Worm (Caenorhabditis elegans) whole organism, mixed stage, embryonic: Measurements from ENCODE around the gene C16C8.22.

Experiments used
- blmp-1 ChIP-seq: fragments of 150-350 bp; optimal IDR thresholded peaks from 2 replicates; lab custom pipeline; 2014; ENCODE audit warnings: missing biosample characterization, missing genetic modification characterization
- ces-1 ChIP-seq: fragments of 150-350 bp; optimal IDR thresholded peaks from 2 replicates; lab custom pipeline; 2014; ENCODE audit warnings: missing biosample characterization, missing genetic modification reagents, missing genetic modification characterization
- elt-1 ChIP-seq: sonication (generic microtip); optimal IDR thresholded peaks from 2 replicates; lab custom pipeline; 2017; ENCODE audit warnings: missing genetic modification characterization, mild to moderate bottlenecking, missing compliant biosample characterization, antibody characterized with exemption, moderate library complexity, borderline replicate concordance; ENCODE audit not compliant: insufficient read depth
- mls-2 ChIP-seq: sonication (generic microtip); optimal IDR thresholded peaks from 2 replicates; lab custom pipeline; 2016; ENCODE audit warnings: mild to moderate bottlenecking, missing genetic modification characterization, moderate library complexity, missing compliant biosample characterization
- nhr-237 ChIP-seq: fragments of 150-350 bp; optimal IDR thresholded peaks from 2 replicates; lab custom pipeline; 2014; ENCODE audit warnings: missing biosample characterization, missing genetic modification characterization
- snpc-4 ChIP-seq: fragments of 150-350 bp; optimal IDR thresholded peaks from 2 replicates; lab custom pipeline; 2014; ENCODE audit warnings: missing biosample characterization, missing genetic modification characterization
- unc-39 ChIP-seq: fragments of 150-350 bp; optimal IDR thresholded peaks from 2 replicates; lab custom pipeline; 2014; ENCODE audit warnings: missing biosample characterization, missing genetic modification characterization
- unc-62 ChIP-seq: fragments of 150-350 bp; optimal IDR thresholded peaks from 2 replicates; lab custom pipeline; 2014; ENCODE audit warnings: missing biosample characterization, missing genetic modification reagents, missing genetic modification characterization
- ztf-11 ChIP-seq: fragments of 150-350 bp; optimal IDR thresholded peaks from 2 replicates; lab custom pipeline; 2014; ENCODE audit warnings: missing biosample characterization, missing genetic modification characterization

DNA sequence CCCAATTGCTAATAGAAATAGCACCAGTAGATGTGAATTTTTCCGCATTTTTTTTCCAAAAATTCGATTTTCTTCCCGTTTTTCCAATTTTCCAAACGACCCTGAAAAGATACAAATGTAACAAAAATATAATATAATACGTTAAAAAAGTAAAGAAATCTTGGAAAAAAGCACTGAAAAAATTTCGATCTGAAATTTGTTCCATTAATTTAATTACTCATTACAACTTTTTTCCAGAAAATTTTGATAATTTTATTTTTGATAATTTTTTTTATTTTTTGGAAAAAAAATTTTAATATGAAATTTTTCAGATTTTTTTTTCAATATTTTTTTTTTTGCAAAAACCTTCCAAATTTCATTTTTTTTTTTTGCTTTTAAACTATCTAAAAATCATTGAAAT lies 6.6 kb downstream of the C16C8.22 start, which contains the start of gene skpo-2:
- TF ChIP-seq ztf-11 (tag; lab: Kevin White, UChicago) (no peak), ces-1 (GFP tag; lab: Kevin White, UChicago) (no peak), unc-39 (no peak), blmp-1 (tag; lab: Kevin White, UChicago) (no peak), mls-2 (tag; lab: Kevin White, UChicago) (no peak), snpc-4 (tag; lab: Kevin White, UChicago) (no peak), nhr-237 (tag; lab: Kevin White, UChicago) (no peak), unc-62 (GFP tag; lab: Kevin White, UChicago) (no peak), elt-1 (tag; lab: Kevin White, UChicago) (no peak)
